Fruit fly (Drosophila melanogaster) whole organism, embryonic: ENCODE data around the gene Dlip1.

Experiments used
- CG4617 ChIP-seq: fragments of 200-800 bp; sonication (Bioruptor generic); optimal IDR thresholded peaks from 3 replicates; lab custom pipeline; 2016; ENCODE audit warnings: missing biosample characterization, missing genetic modification characterization, borderline replicate concordance
- HmgZ ChIP-seq: fragments of 200-800 bp; sonication (Bioruptor generic); optimal IDR thresholded peaks from 2 replicates; lab custom pipeline; 2018; ENCODE audit warnings: missing biosample characterization, mild to moderate bottlenecking, missing genetic modification characterization
- MTF-1 ChIP-seq: fragments of 200-800 bp; sonication (Bioruptor generic); optimal IDR thresholded peaks from 2 replicates; lab custom pipeline; 2018; ENCODE audit warnings: missing biosample characterization, mild to moderate bottlenecking, missing genetic modification characterization, borderline replicate concordance
- ato ChIP-seq: fragments of 200-800 bp; sonication (Bioruptor generic); IDR thresholded peaks from 2 replicates; pipeline ENCODE4 v1.3.6; 2022; ENCODE audit warnings: missing biosample characterization, missing genetic modification characterization; ENCODE audit not compliant: partially characterized antibody
- bigmax ChIP-seq: fragments of 200-800 bp; sonication (Bioruptor generic); optimal IDR thresholded peaks from 2 replicates; lab custom pipeline; 2018; ENCODE audit warnings: missing biosample characterization, mild to moderate bottlenecking, missing genetic modification characterization
- en ChIP-seq: fragments of 200-800 bp; sonication (Bioruptor generic); optimal IDR thresholded peaks from 2 replicates; lab custom pipeline; 2016; ENCODE audit warnings: missing biosample characterization, missing genetic modification characterization
- inv ChIP-seq: fragments of 200-800 bp; sonication (Bioruptor generic); IDR thresholded peaks from 2 replicates; pipeline ENCODE4 v1.3.6; 2022; ENCODE audit warnings: missing biosample characterization, missing genetic modification characterization; ENCODE audit not compliant: partially characterized antibody
- lab ChIP-seq: fragments of 200-800 bp; sonication (Bioruptor generic); optimal IDR thresholded peaks from 3 replicates; lab custom pipeline; 2017; ENCODE audit warnings: missing biosample characterization, missing genetic modification characterization, mild to moderate bottlenecking, moderate library complexity, missing genetic modification reagents
- pan ChIP-seq, 4 experiments: fragments of >200 bp in 3 of 4; fragments of 200-800 bp in 1 of 4; sonication (Bioruptor generic) in 1 of 4; optimal IDR thresholded peaks in 3 of 4; IDR thresholded peaks in 1 of 4; 2 replicates each; pipeline versions ENCODE4 v1.3.6 to Lab custom; 2017 to 2022; ENCODE audit warnings: missing biosample characterization in 2 of 4, missing genetic modification characterization in 2 of 4, mixed read lengths in 1 of 4

- no peak for TF ChIP-seq en
- TF ChIP-seq pan (optimal IDR thresholded peaks at IDR 0.05; lab: Kevin White, UChicago), result no peak
- TF ChIP-seq pan (GFP tag; optimal IDR thresholded peaks at IDR 0.05 in 1 of 2, IDR thresholded peaks at IDR 0.05 in 1 of 2), result no peak
- TF ChIP-seq MTF-1 (GFP tag; lab: Kevin White, UChicago), result no peak
- TF ChIP-seq inv (GFP tag; lab: Robert Waterston, UW), result no peak
- peak; percentile 8 for TF ChIP-seq lab (GFP tag; lab: Kevin White, UChicago)
- peak; percentile 41 for TF ChIP-seq HmgZ (tag; lab: Kevin White, UChicago)
- no peak for TF ChIP-seq bigmax (GFP tag; lab: Kevin White, UChicago)
- no peak for TF ChIP-seq ato (GFP tag; lab: Robert Waterston, UW)
- TF ChIP-seq CG4617 (GFP tag; lab: Kevin White, UChicago), result no peak
These were observed 23.4 kb upstream of the Dlip1 start, which contains the start of gene fend for dm6 chrX:9134922-9135453.
